Fruit fly (Drosophila melanogaster): Measurements from ENCODE around the gene Fhos.

Gene Fhos

dm6 chr3L:8721145-8721544, 32.3 kb upstream of the Fhos start, which contains the start of the genes CG32022 and CG6511 (continued):
- TF ChIP-seq CG3726 (GFP tag; IDR thresholded peaks at IDR 0.05) (peak; percentile 90; the same call in 2 of the 3 replicates), CG1024 (GFP tag; IDR thresholded peaks at IDR 0.05) (peak; percentile 75), bowl (GFP tag; IDR thresholded peaks at IDR 0.05) (peak; percentile 80), PHDP (tag; optimal IDR thresholded peaks at IDR 0.05) (peak; percentile 96), HLH4C (GFP tag; IDR thresholded peaks at IDR 0.05; ENCODE audit: partially characterized antibody) (no peak), Doc2 (GFP tag; IDR thresholded peaks at IDR 0.05) (peak; percentile 87), CG17612 (GFP tag; IDR thresholded peaks at IDR 0.05) (peak; percentile 84), CG5245 (GFP tag; optimal IDR thresholded peaks at IDR 0.05) (peak; percentile 91), CG8388 (GFP tag; optimal IDR thresholded peaks at IDR 0.05) (peak; percentile 94), CG4282 (GFP tag; optimal IDR thresholded peaks at IDR 0.05) (peak; percentile 93), CG14014 (GFP tag; IDR thresholded peaks at IDR 0.05) (peak; percentile 95), jing (GFP tag; optimal IDR thresholded peaks at IDR 0.05) (peak; percentile 93), CG8281 (tag; optimal IDR thresholded peaks at IDR 0.05) (peak; percentile 88), CG31388 (GFP tag; optimal IDR thresholded peaks at IDR 0.05) (peak; percentile 89), Opbp (GFP tag; IDR thresholded peaks at IDR 0.05; ENCODE audit: partially characterized antibody) (no peak), klu (GFP tag; IDR thresholded peaks at IDR 0.05) (peak; percentile 98), CG3281 (GFP tag; optimal IDR thresholded peaks at IDR 0.05) (peak; percentile 97), CG15479 (GFP tag; optimal IDR thresholded peaks at IDR 0.05) (peak; percentile 30), Deaf1 (tag; optimal IDR thresholded peaks at IDR 0.05) (no peak), stc (GFP tag; IDR thresholded peaks at IDR 0.05) (peak; percentile 90), eve (GFP tag; optimal IDR thresholded peaks at IDR 0.05) (peak in 1 of 2 experiments; percentile 44), zen (tag; optimal IDR thresholded peaks at IDR 0.05) (peak; percentile 97), zfh2 (GFP tag; optimal IDR thresholded peaks at IDR 0.05) (peak; percentile 99), CG3838 (GFP tag; optimal IDR thresholded peaks at IDR 0.05) (peak; percentile 92), CG8924 (tag; optimal IDR thresholded peaks at IDR 0.05) (peak; percentile 96), BtbVII (GFP tag; optimal IDR thresholded peaks at IDR 0.05) (peak; percentile 95), pnt (GFP tag; optimal IDR thresholded peaks at IDR 0.05) (peak; percentile 98), CG15269 (tag; optimal IDR thresholded peaks at IDR 0.05) (peak; percentile 97), CG4820 (GFP tag; optimal IDR thresholded peaks at IDR 0.05) (peak; percentile 97), CG18599 (GFP tag; optimal IDR thresholded peaks at IDR 0.05) (peak; percentile 97), B-H2 (GFP tag; optimal IDR thresholded peaks at IDR 0.05) (peak; percentile 98), CG2889 (GFP tag; IDR thresholded peaks at IDR 0.05) (peak; percentile 92), CG13296 (GFP tag; optimal IDR thresholded peaks at IDR 0.05) (peak; percentile 96), Bteb2 (GFP tag; optimal IDR thresholded peaks at IDR 0.05) (peak; percentile 97), sens (GFP tag) (peak; percentile 99), esg (GFP tag; conservative IDR thresholded peaks at IDR 0.05) (peak; percentile 96), da (GFP tag; optimal IDR thresholded peaks at IDR 0.05) (peak; percentile 95), CG4424 (GFP tag; optimal IDR thresholded peaks at IDR 0.05) (peak; percentile 97), Oaz (GFP tag; IDR thresholded peaks at IDR 0.05) (peak; percentile 92), CG12104 (GFP tag; optimal IDR thresholded peaks at IDR 0.05) (peak; percentile 95), CG10209 (GFP tag; optimal IDR thresholded peaks at IDR 0.05) (peak; percentile 97), CG7372 (GFP tag; IDR thresholded peaks at IDR 0.05) (peak; percentile 96), CG32532 (GFP tag; IDR thresholded peaks at IDR 0.05) (peak; percentile 97), CG8944 (GFP tag; optimal IDR thresholded peaks at IDR 0.05) (peak; percentile 97), CG5953 (GFP tag; IDR thresholded peaks at IDR 0.05) (peak; percentile 86), trem (tag; optimal IDR thresholded peaks at IDR 0.05) (peak; percentile 99), Pdp1 (GFP tag; optimal IDR thresholded peaks at IDR 0.05) (peak; percentile 95 to 98), bbx (GFP tag; IDR thresholded peaks at IDR 0.05; ENCODE audit: partially characterized antibody) (no peak), CG10274 (GFP tag; optimal IDR thresholded peaks at IDR 0.05) (peak; percentile 99), CG7271 (tag; optimal IDR thresholded peaks at IDR 0.05) (peak; percentile 86), CG13424 (tag; optimal IDR thresholded peaks at IDR 0.05) (peak; percentile 98)

All from whole organism, embryonic.